Worm (Caenorhabditis elegans) whole organism, L4/young adult: ENCODE results near the gene srj-37.
A peak's percentile ranks its signal among the peaks of the same experiment; 100 is the strongest.

ENCODE experiments used
- W03F9.2 ChIP-seq: fragments of 150-350 bp; optimal IDR thresholded peaks from 2 replicates; lab custom pipeline; 2014; ENCODE audit warnings: missing biosample characterization, missing genetic modification characterization
- dao-5 ChIP-seq: sonication (generic microtip); optimal IDR thresholded peaks from 2 replicates; lab custom pipeline; 2016; ENCODE audit warnings: missing genotype, missing genetic modification characterization, moderate library complexity, missing compliant biosample characterization
- him-1 ChIP-seq: sonication (generic microtip); optimal IDR thresholded peaks from 2 replicates; lab custom pipeline; 2016; ENCODE audit warnings: missing genotype, missing genetic modification reagents, missing genetic modification characterization, missing compliant biosample characterization

The srj-37 gene

DNA sequence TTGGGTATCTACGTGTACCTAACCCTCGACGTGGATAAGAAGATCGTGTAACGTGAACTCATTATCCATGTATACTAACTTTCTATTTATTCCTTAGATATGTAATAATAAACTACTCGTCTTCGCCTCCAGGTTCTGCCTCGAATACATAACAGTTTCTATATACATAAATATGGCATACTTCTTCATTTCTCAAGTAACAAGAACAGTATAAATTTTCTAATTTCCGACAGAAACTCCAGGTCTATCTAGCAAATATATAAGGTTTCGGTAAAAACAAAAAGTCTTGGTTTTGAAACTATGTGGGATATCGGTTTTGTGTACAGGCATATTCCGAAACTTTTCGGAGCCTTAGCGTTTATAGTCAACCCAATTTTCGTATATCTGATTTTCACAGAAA is at the start of gene srj-37:
Gene srj-37, plus strand, starts transcription at position 301 of the 400 bp plus-strand sequence.
- TF ChIP-seq W03F9.2 = no peak
- TF ChIP-seq dao-5 (tag; lab: Kevin White, UChicago) = no peak
- TF ChIP-seq him-1 (tag; lab: Kevin White, UChicago) = no peak

- no peak for TF ChIP-seq him-1 (tag; lab: Kevin White, UChicago)
- TF ChIP-seq W03F9.2 = no peak
- no peak for TF ChIP-seq dao-5 (tag; lab: Kevin White, UChicago)
Measured at ce11 chrV:590182-590581, 48.2 kb upstream of the srj-37 start, which contains the start of gene ZK488.6. TSS of gene ZK488.6 (plus strand) at chrV:590482.

DNA sequence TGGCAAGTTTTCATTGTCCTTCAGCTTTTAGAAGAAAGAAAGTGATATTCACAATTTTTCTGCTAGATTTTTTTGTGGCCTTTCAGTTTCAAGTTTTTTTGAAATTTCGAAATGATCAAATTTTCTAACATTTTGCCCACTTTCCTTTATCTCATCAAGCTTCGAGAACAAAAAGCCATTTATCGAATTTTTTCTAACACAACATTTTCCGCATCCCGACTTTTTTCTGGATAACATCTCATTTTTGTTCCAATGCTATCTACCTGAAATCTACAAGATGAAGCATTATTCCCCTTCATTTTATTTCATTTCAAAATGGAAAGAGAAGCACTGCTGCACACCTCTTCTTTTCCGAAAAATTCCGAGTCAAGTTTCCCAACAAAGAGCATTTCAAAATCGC is 45.5 kb upstream of the srj-37 start, which contains the start of gene ZK488.5:
Gene ZK488.5, plus strand, starts transcription at position 301 of the 400 bp plus-strand sequence.
- TF ChIP-seq him-1 (tag; lab: Kevin White, UChicago) = no peak
- no peak for TF ChIP-seq dao-5 (tag; lab: Kevin White, UChicago)
- TF ChIP-seq W03F9.2 = no peak

ce11 chrV:596923-597322 is 41.5 kb upstream of the srj-37 start:
- TF ChIP-seq dao-5 (tag; lab: Kevin White, UChicago) = no peak
- no peak for TF ChIP-seq him-1 (tag; lab: Kevin White, UChicago)
- no peak for TF ChIP-seq W03F9.2

ce11 chrV:597823-598222 is 40.6 kb upstream of the srj-37 start:
- TF ChIP-seq dao-5 (tag; lab: Kevin White, UChicago) (no peak), W03F9.2 (no peak), him-1 (tag; lab: Kevin White, UChicago) (no peak)

DNA sequence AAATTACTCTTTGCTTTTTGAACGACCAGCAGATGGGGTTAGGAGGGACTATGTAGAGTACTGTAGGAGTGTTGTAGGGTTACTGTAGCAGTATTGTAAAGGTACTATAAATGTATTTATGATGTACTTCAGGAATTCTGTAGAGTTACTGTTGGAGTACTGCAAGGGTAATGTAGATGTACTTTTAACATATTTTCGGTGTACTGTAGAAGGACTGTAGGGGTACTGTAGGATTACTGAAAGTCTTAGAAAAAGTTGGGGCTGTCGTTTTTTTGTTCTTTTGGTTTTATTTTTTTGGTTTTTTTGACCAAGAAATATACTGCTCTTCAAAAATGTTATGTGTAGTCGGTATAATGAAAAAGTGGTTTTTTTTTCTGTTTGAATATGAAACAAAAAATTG is 39.8 kb upstream of the srj-37 start:
- TF ChIP-seq W03F9.2 (no peak), dao-5 (tag; lab: Kevin White, UChicago) (no peak), him-1 (tag; lab: Kevin White, UChicago) (no peak)

- TF ChIP-seq W03F9.2 (no peak), dao-5 (tag; lab: Kevin White, UChicago) (no peak), him-1 (tag; lab: Kevin White, UChicago) (no peak)
Measured at ce11 chrV:599783-600182, 38.6 kb upstream of the srj-37 start.

- no peak for TF ChIP-seq him-1 (tag; lab: Kevin White, UChicago)
- no peak for TF ChIP-seq dao-5 (tag; lab: Kevin White, UChicago)
- TF ChIP-seq W03F9.2 = no peak
Measured at ce11 chrV:600231-600630, 38.2 kb upstream of the srj-37 start, which contains the start of gene nhr-251. TSS of gene nhr-251 (plus strand) at chrV:600531.

- TF ChIP-seq him-1 (tag; lab: Kevin White, UChicago) = no peak
- TF ChIP-seq W03F9.2 = no peak
- no peak for TF ChIP-seq dao-5 (tag; lab: Kevin White, UChicago)
Measured at ce11 chrV:604105-604504, 34.3 kb upstream of the srj-37 start, which contains the start of gene srlf-37. TSS of gene srlf-37 (minus strand) at chrV:604205.

DNA sequence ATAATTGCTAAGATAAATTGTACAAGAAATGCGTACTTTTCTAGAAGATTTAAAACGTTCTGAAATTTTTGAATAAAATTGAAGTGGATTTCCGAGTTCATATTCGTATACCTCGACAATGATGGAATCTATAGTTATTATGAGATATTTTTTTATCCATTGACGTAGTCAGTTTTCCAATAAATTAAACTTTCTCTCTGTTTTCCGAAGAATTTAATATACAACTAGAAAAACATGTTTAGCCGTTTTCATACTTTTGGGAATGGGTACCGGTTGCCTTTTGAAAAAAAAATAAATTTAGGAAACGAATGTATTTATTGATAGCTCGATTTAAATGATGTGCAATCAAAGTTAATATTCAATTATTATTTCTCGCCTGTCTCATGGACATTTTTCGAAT is 29.6 kb upstream of the srj-37 start, which contains the start of gene srw-109:
Gene srw-109, minus strand, starts transcription at position 101 of the 400 bp plus-strand sequence.
- TF ChIP-seq W03F9.2 (no peak), him-1 (tag; lab: Kevin White, UChicago) (no peak), dao-5 (tag; lab: Kevin White, UChicago) (no peak)

DNA sequence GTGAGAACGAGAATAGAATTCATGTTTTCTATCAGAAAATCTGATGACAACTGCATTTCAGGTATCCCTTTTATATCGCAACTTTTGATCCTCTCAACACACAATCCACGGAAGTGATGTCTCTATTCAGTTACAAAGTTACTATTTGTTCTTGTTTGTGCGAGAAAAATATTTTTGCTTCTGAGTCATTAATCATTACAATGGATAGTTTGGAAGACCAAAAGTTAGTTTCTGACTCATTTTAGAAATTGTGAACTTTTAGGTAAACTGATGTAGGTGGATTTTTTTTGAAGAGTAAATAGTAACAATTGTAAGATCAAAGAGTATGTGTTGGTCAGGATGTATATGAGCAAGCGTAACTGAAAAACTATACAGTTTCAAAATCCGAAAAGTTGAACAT is 28.8 kb upstream of the srj-37 start, which contains the start of gene srlf-36:
Gene srlf-36, minus strand, starts transcription at position 101 of the 400 bp plus-strand sequence.
- TF ChIP-seq him-1 (tag; lab: Kevin White, UChicago) (no peak), dao-5 (tag; lab: Kevin White, UChicago) (no peak), W03F9.2 (no peak)

- TF ChIP-seq him-1 (tag; lab: Kevin White, UChicago) (no peak), dao-5 (tag; lab: Kevin White, UChicago) (no peak), W03F9.2 (no peak)
Measured at ce11 chrV:610217-610616, 28.2 kb upstream of the srj-37 start, which contains the start of gene nhr-90. TSS of gene nhr-90 (plus strand) at chrV:610512.

ce11 chrV:615275-615674 is 23.2 kb upstream of the srj-37 start, which contains the start of gene F48G7.13:
TSS of gene F48G7.13 (plus strand) at chrV:615575.
- TF ChIP-seq him-1 (tag; lab: Kevin White, UChicago) (no peak), W03F9.2 (no peak), dao-5 (tag; lab: Kevin White, UChicago) (no peak)

ce11 chrV:617917-618316 is 20.5 kb upstream of the srj-37 start:
- TF ChIP-seq W03F9.2 (no peak), him-1 (tag; lab: Kevin White, UChicago) (no peak), dao-5 (tag; lab: Kevin White, UChicago) (no peak)

DNA sequence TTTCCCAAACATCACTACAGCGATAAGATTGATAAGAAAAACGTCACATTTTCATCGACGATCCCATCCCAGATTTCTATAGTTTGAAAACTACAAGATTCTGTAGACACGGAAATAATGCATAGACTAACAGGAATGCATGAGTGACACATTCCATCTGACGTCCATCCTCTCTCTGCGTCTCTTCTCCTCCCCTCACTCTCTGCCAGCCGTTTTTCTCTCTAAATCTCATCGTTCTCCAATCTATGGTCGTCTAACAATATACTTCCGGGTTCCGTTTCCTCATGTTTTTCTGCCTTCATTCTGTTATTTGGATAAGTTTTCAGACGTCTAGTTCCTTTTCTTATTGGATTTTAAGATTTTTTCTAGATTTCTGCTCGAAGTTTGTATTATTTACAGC is 19.4 kb upstream of the srj-37 start, which contains the start of gene F48G7.4:
Gene F48G7.4, plus strand, starts transcription at position 400 of the 400 bp plus-strand sequence.
- TF ChIP-seq dao-5 (tag; lab: Kevin White, UChicago) (no peak), him-1 (tag; lab: Kevin White, UChicago) (no peak), W03F9.2 (peak; percentile 36)
